Fruit fly (Drosophila melanogaster) ovary, adult (tissue): ENCODE data around the gene Gcna.

Experiments
- CG17801 ChIP-seq: fragments of 200-800 bp; optimal IDR thresholded peaks from 2 replicates; lab custom pipeline; 2019; ENCODE audit warnings: missing biosample characterization, mild to moderate bottlenecking, missing genetic modification characterization, moderate library complexity; ENCODE audit not compliant: partially characterized antibody

Gene Gcna

dm6 chrX:1879606-1880110, 14.0 kb upstream of the Gcna start, which contains the start of gene CG14818:
Gene CG14818, minus strand, starts transcription at chrX:1879774.
- TF ChIP-seq CG17801 (GFP tag; lab: Kevin White, UChicago), result peak; percentile 61

dm6 chrX:1877107-1877736, 11.6 kb upstream of the Gcna start, which contains the start of the genes CG14817 and CG14805:
Gene CG14817, minus strand, starts transcription at chrX:1877270.
Gene CG14805, plus strand, starts transcription at chrX:1877317.
- peak; percentile 93 for TF ChIP-seq CG17801 (GFP tag; lab: Kevin White, UChicago)

- no peak for TF ChIP-seq CG17801 (GFP tag; lab: Kevin White, UChicago)
Observed at dm6 chrX:1873515-1874126, 8.0 kb upstream of the Gcna start, which contains the start of the genes Pgam5 and Vps26. Gene Pgam5, minus strand, starts transcription at chrX:1873565. Gene Vps26, plus strand, starts transcription at chrX:1873853.

- TF ChIP-seq CG17801 (GFP tag; lab: Kevin White, UChicago), result peak; percentile 26
Observed at dm6 chrX:1868586-1869111, 3.0 kb upstream of the Gcna start, which contains the start of the genes CG14803 and Pex5. Gene CG14803, plus strand, starts transcription at chrX:1868870. Gene Pex5, minus strand, starts transcription at chrX:1869061.

- TF ChIP-seq CG17801 (GFP tag; lab: Kevin White, UChicago), result peak; percentile 82
Observed at dm6 chrX:1861620-1862184, 3.9 kb downstream of the Gcna start, which contains the start of gene deltaCOP. Gene deltaCOP, minus strand, starts transcription at chrX:1861790.

dm6 chrX:1858867-1859266, 6.8 kb downstream of the Gcna start, which contains the start of gene Lamtor5:
Gene Lamtor5, minus strand, starts transcription at chrX:1858971.
- TF ChIP-seq CG17801 (GFP tag; lab: Kevin White, UChicago), result peak; percentile 62

dm6 chrX:1856605-1857004, 9.0 kb downstream of the Gcna start:
- TF ChIP-seq CG17801 (GFP tag; lab: Kevin White, UChicago), result no peak

- TF ChIP-seq CG17801 (GFP tag; lab: Kevin White, UChicago), result no peak
Observed at dm6 chrX:1854873-1855272, 10.8 kb downstream of the Gcna start.

- TF ChIP-seq CG17801 (GFP tag; lab: Kevin White, UChicago), result no peak
Observed at dm6 chrX:1854070-1854469, 11.6 kb downstream of the Gcna start.

dm6 chrX:1849914-1850313, 15.7 kb downstream of the Gcna start:
- peak; percentile 88 for TF ChIP-seq CG17801 (GFP tag; lab: Kevin White, UChicago)

- no peak for TF ChIP-seq CG17801 (GFP tag; lab: Kevin White, UChicago)
Observed at dm6 chrX:1848624-1849198, 16.9 kb downstream of the Gcna start.

- TF ChIP-seq CG17801 (GFP tag; lab: Kevin White, UChicago), result no peak
Observed at dm6 chrX:1847735-1848134, 17.9 kb downstream of the Gcna start.

dm6 chrX:1846386-1846785, 19.2 kb downstream of the Gcna start:
- TF ChIP-seq CG17801 (GFP tag; lab: Kevin White, UChicago), result no peak

dm6 chrX:1845413-1845951, 20.2 kb downstream of the Gcna start:
- TF ChIP-seq CG17801 (GFP tag; lab: Kevin White, UChicago), result no peak
